Fruit fly (Drosophila melanogaster) whole organism, embryonic: Measurements from ENCODE around the gene CG9288.

Experiments
- CG10431 ChIP-seq: fragments of 200-800 bp; sonication (Bioruptor generic); optimal IDR thresholded peaks from 3 replicates; lab custom pipeline; 2018; ENCODE audit warnings: missing biosample characterization, mild to moderate bottlenecking, missing genetic modification characterization
- CG15601 ChIP-seq: fragments of 200-800 bp; sonication (Bioruptor generic); optimal IDR thresholded peaks from 3 replicates; lab custom pipeline; 2019; ENCODE audit warnings: missing biosample characterization, mild to moderate bottlenecking, missing genetic modification characterization, moderate library complexity
- CG16813 ChIP-seq: fragments of 200-800 bp; sonication (Bioruptor generic); IDR thresholded peaks from 3 replicates; pipeline ENCODE4 v1.3.6; 2022; ENCODE audit warnings: missing biosample characterization, missing genetic modification characterization; ENCODE audit not compliant: partially characterized antibody
- CG17186 ChIP-seq: fragments of 200-800 bp; sonication (Bioruptor generic); optimal IDR thresholded peaks from 3 replicates; lab custom pipeline; 2017; ENCODE audit warnings: missing biosample characterization, missing genetic modification reagents, missing genetic modification characterization
- CG17359 ChIP-seq: fragments of 200-800 bp; sonication (Bioruptor generic); optimal IDR thresholded peaks from 3 replicates; lab custom pipeline; 2018; ENCODE audit warnings: missing biosample characterization, mild to moderate bottlenecking, missing genetic modification characterization, moderate library complexity
- CG17385 ChIP-seq: fragments of 200-800 bp; sonication (Bioruptor generic); optimal IDR thresholded peaks from 3 replicates; lab custom pipeline; 2018; ENCODE audit warnings: missing biosample characterization, mild to moderate bottlenecking, missing genetic modification characterization
- CG1792 ChIP-seq: fragments of 200-800 bp; sonication (Bioruptor generic); optimal IDR thresholded peaks from 2 replicates; lab custom pipeline; 2016; ENCODE audit warnings: missing biosample characterization, missing genetic modification characterization
- CG18599 ChIP-seq: fragments of 200-800 bp; sonication (Bioruptor generic); optimal IDR thresholded peaks from 3 replicates; lab custom pipeline; 2017; ENCODE audit warnings: missing biosample characterization, missing genetic modification characterization, mild to moderate bottlenecking, moderate library complexity, missing genetic modification reagents
- CG2678 ChIP-seq: fragments of 200-800 bp; sonication (Bioruptor generic); optimal IDR thresholded peaks from 3 replicates; lab custom pipeline; 2019; ENCODE audit warnings: missing biosample characterization, mild to moderate bottlenecking, missing genetic modification characterization, moderate library complexity
- CG30403 ChIP-seq: fragments of 200-800 bp; sonication (Bioruptor generic); optimal IDR thresholded peaks from 3 replicates; lab custom pipeline; 2016; ENCODE audit warnings: missing biosample characterization, missing genetic modification characterization
- CG31441 ChIP-seq: fragments of 200-800 bp; sonication (Bioruptor generic); IDR thresholded peaks from 2 replicates; pipeline ENCODE4 v1.3.6; 2022; ENCODE audit warnings: missing biosample characterization, missing genetic modification characterization
- CG33213 ChIP-seq: fragments of 200-800 bp; sonication (Bioruptor generic); optimal IDR thresholded peaks from 3 replicates; lab custom pipeline; 2016; ENCODE audit warnings: missing biosample characterization, missing genetic modification characterization
- CG3726 ChIP-seq: fragments of 200-800 bp; sonication (Bioruptor generic); IDR thresholded peaks from 3 replicates; pipeline ENCODE4, ENCODE4 v1.3.6; 2022; ENCODE audit warnings: missing biosample characterization, missing genetic modification characterization
- CG42726 ChIP-seq: fragments of 200-800 bp; sonication (Bioruptor generic); IDR thresholded peaks from 2 replicates; pipeline ENCODE4 v1.3.6; 2022; ENCODE audit warnings: missing biosample characterization, missing genetic modification characterization; ENCODE audit not compliant: partially characterized antibody
- CG6272 ChIP-seq: fragments of 200-800 bp; sonication (Bioruptor generic); IDR thresholded peaks from 2 replicates; pipeline ENCODE4 v1.3.6; 2022; ENCODE audit warnings: missing biosample characterization, missing genetic modification characterization
- CG6813 ChIP-seq: fragments of 200-800 bp; sonication (Bioruptor generic); optimal IDR thresholded peaks from 2 replicates; lab custom pipeline; 2017; ENCODE audit warnings: missing biosample characterization, missing genetic modification characterization, mild to moderate bottlenecking, moderate library complexity, missing genetic modification reagents
- CG8359 ChIP-seq: fragments of 200-800 bp; sonication (Bioruptor generic); optimal IDR thresholded peaks from 2 replicates; lab custom pipeline; 2017; ENCODE audit warnings: missing biosample characterization, mild to moderate bottlenecking, missing genetic modification characterization, borderline replicate concordance
- CG8388 ChIP-seq: fragments of 200-800 bp; sonication (Bioruptor generic); optimal IDR thresholded peaks from 2 replicates; lab custom pipeline; 2019; ENCODE audit warnings: missing biosample characterization, mild to moderate bottlenecking, missing genetic modification characterization, moderate library complexity
- CG8924 ChIP-seq: fragments of 200-800 bp; optimal IDR thresholded peaks from 3 replicates; lab custom pipeline; 2019; ENCODE audit warnings: missing biosample characterization, mild to moderate bottlenecking, missing genetic modification characterization, moderate library complexity
- Chrac-16 ChIP-seq: fragments of 200-800 bp; sonication (Bioruptor generic); optimal IDR thresholded peaks from 3 replicates; lab custom pipeline; 2016; ENCODE audit warnings: missing biosample characterization, missing genetic modification characterization
- Fer1 ChIP-seq: fragments of 200-800 bp; sonication (Bioruptor generic); optimal IDR thresholded peaks from 2 replicates; lab custom pipeline; 2017; ENCODE audit warnings: missing biosample characterization, mild to moderate bottlenecking, missing genetic modification characterization
- HLHmδ ChIP-seq: fragments of 200-800 bp; sonication (Bioruptor generic); optimal IDR thresholded peaks from 2 replicates; lab custom pipeline; 2018; ENCODE audit warnings: missing biosample characterization, mild to moderate bottlenecking, missing genetic modification characterization, moderate library complexity
- Max ChIP-seq: fragments of 200-800 bp; sonication (Bioruptor generic); optimal IDR thresholded peaks from 2 replicates; lab custom pipeline; 2016; ENCODE audit warnings: missing biosample characterization, mild to moderate bottlenecking, missing genetic modification characterization
- Oli ChIP-seq: fragments of 200-800 bp; sonication (Bioruptor generic); optimal IDR thresholded peaks from 2 replicates; lab custom pipeline; 2018; ENCODE audit warnings: missing biosample characterization, mild to moderate bottlenecking, missing genetic modification characterization, moderate library complexity
- Vsx1 ChIP-seq: fragments of 200-800 bp; sonication (Bioruptor generic); optimal IDR thresholded peaks from 2 replicates; lab custom pipeline; 2017; ENCODE audit warnings: missing biosample characterization, mild to moderate bottlenecking, missing genetic modification characterization, missing genetic modification reagents
- Xrp1 ChIP-seq: fragments of 200-800 bp; sonication (Bioruptor generic); IDR thresholded peaks from 2 replicates; pipeline ENCODE4 v1.3.6; 2022; ENCODE audit warnings: missing biosample characterization, missing genetic modification characterization
- ci ChIP-seq: fragments of 200-800 bp; sonication (Bioruptor generic); IDR thresholded peaks from 3 replicates; pipeline ENCODE4 v1.3.6; 2022; ENCODE audit warnings: missing biosample characterization, missing genetic modification characterization
- emc ChIP-seq: fragments of 200-800 bp; sonication (Bioruptor generic); optimal IDR thresholded peaks from 2 replicates; lab custom pipeline; 2016; ENCODE audit warnings: missing biosample characterization, missing genetic modification characterization
- fd3F ChIP-seq: fragments of 200-800 bp; sonication (Bioruptor generic); optimal IDR thresholded peaks from 2 replicates; lab custom pipeline; 2018; ENCODE audit warnings: missing biosample characterization, mild to moderate bottlenecking, missing genetic modification characterization, moderate library complexity
- fd64A ChIP-seq: fragments of 200-800 bp; sonication (Bioruptor generic); optimal IDR thresholded peaks from 3 replicates; lab custom pipeline; 2018; ENCODE audit warnings: missing biosample characterization, mild to moderate bottlenecking, missing genetic modification characterization
- fd96Cb ChIP-seq: fragments of 200-800 bp; sonication (Bioruptor generic); optimal IDR thresholded peaks from 2 replicates; lab custom pipeline; 2018; ENCODE audit warnings: missing biosample characterization, mild to moderate bottlenecking, missing genetic modification characterization, moderate library complexity
- gem ChIP-seq: fragments of 200-800 bp; sonication (Bioruptor generic); optimal IDR thresholded peaks from 2 replicates; lab custom pipeline; 2019; ENCODE audit warnings: missing biosample characterization, mild to moderate bottlenecking, missing genetic modification characterization, moderate library complexity
- gsb-n ChIP-seq: fragments of 200-800 bp; sonication (Bioruptor generic); optimal IDR thresholded peaks from 3 replicates; lab custom pipeline; 2018; ENCODE audit warnings: missing biosample characterization, mild to moderate bottlenecking, missing genetic modification characterization
- hkb ChIP-seq, 2 experiments: fragments of 200-800 bp in 1 of 2; fragments of >200 bp in 1 of 2; sonication (Bioruptor generic) in 1 of 2; IDR thresholded peaks in 1 of 2; optimal IDR thresholded peaks in 1 of 2; 2 replicates each; pipeline versions ENCODE4 v1.3.6 to Lab custom; 2017 to 2022; ENCODE audit warnings: missing biosample characterization in 1 of 2, missing genetic modification characterization in 1 of 2
- kni ChIP-seq: fragments of 200-800 bp; sonication (Bioruptor generic); optimal IDR thresholded peaks from 3 replicates; lab custom pipeline; 2017; ENCODE audit warnings: mild to moderate bottlenecking, missing biosample characterization, missing genetic modification reagents, missing genetic modification characterization
- lola ChIP-seq, 3 experiments: fragments of >200 bp in 2 of 3; fragments of 200-800 bp in 1 of 3; sonication (Bioruptor generic) in 1 of 3; optimal IDR thresholded peaks; 2 replicates each; lab custom pipeline; 2017 to 2019; ENCODE audit warnings: missing biosample characterization in 3 of 3, missing genetic modification characterization in 3 of 3, mild to moderate bottlenecking in 1 of 3, moderate library complexity in 1 of 3
- maf-S ChIP-seq: fragments of 200-800 bp; sonication (Bioruptor generic); optimal IDR thresholded peaks from 2 replicates; lab custom pipeline; 2016; ENCODE audit warnings: missing biosample characterization, missing genetic modification characterization
- odd ChIP-seq: fragments of 200-800 bp; sonication (Bioruptor generic); optimal IDR thresholded peaks from 2 replicates; lab custom pipeline; 2017; ENCODE audit warnings: missing biosample characterization, mild to moderate bottlenecking, missing genetic modification characterization
- prd ChIP-seq, 3 experiments: fragments of >200 bp in 2 of 3; fragments of 200-800 bp in 1 of 3; sonication (Bioruptor generic) in 1 of 3; optimal IDR thresholded peaks in 2 of 3; IDR thresholded peaks in 1 of 3; 2 replicates in 2 of 3; 3 replicates in 1 of 3; pipeline versions ENCODE4 v1.3.6 to Lab custom; 2017 to 2022; ENCODE audit warnings: missing biosample characterization in 1 of 3, missing genetic modification characterization in 1 of 3
- sima ChIP-seq: fragments of 200-800 bp; sonication (Bioruptor generic); optimal IDR thresholded peaks from 2 replicates; lab custom pipeline; 2016; ENCODE audit warnings: missing biosample characterization, missing genetic modification characterization
- tap ChIP-seq: fragments of 200-800 bp; optimal IDR thresholded peaks from 3 replicates; lab custom pipeline; 2019; ENCODE audit warnings: missing biosample characterization, mild to moderate bottlenecking, missing genetic modification characterization, moderate library complexity
- twi ChIP-seq: fragments of 200-800 bp; optimal IDR thresholded peaks from 2 replicates; lab custom pipeline; 2019; ENCODE audit warnings: missing biosample characterization, mild to moderate bottlenecking, missing genetic modification characterization, moderate library complexity
- unpg ChIP-seq: fragments of 200-800 bp; sonication (Bioruptor generic); optimal IDR thresholded peaks from 3 replicates; lab custom pipeline; 2018; ENCODE audit warnings: missing biosample characterization, mild to moderate bottlenecking, missing genetic modification characterization, moderate library complexity
- vvl ChIP-seq: fragments of 200-800 bp; sonication (Bioruptor generic); IDR thresholded peaks from 2 replicates; pipeline ENCODE4 v1.3.6; 2022; ENCODE audit warnings: missing biosample characterization, missing genetic modification characterization
- wdn ChIP-seq: fragments of 200-800 bp; sonication (Bioruptor generic); IDR thresholded peaks from 2 replicates; pipeline ENCODE4 v1.3.6; 2022; ENCODE audit warnings: missing biosample characterization, missing genetic modification characterization
- zen ChIP-seq: fragments of 200-800 bp; sonication (Bioruptor generic); optimal IDR thresholded peaks from 3 replicates; lab custom pipeline; 2018; ENCODE audit warnings: missing biosample characterization, mild to moderate bottlenecking, missing genetic modification characterization, moderate library complexity

Gene CG9288

dm6 chr3R:13799567-13800429, 20.4 kb downstream of the CG9288 start (continued):
- TF ChIP-seq CG17359 (tag; lab: Kevin White, UChicago) = peak; percentile 4
- peak; percentile 60 for TF ChIP-seq unpg (GFP tag; lab: Kevin White, UChicago)
- peak; percentile 40 for TF ChIP-seq CG8388 (GFP tag; lab: Kevin White, UChicago)
- TF ChIP-seq CG15601 (tag; lab: Kevin White, UChicago) = peak; percentile 28
- TF ChIP-seq CG8359 (GFP tag; lab: Kevin White, UChicago) = peak; percentile 9
- peak; percentile 35 for TF ChIP-seq CG30403 (GFP tag; lab: Kevin White, UChicago)
- peak; percentile 1 for TF ChIP-seq odd (GFP tag; lab: Kevin White, UChicago)
- TF ChIP-seq zen (tag; lab: Kevin White, UChicago) = peak; percentile 62
- peak; percentile 41 for TF ChIP-seq Oli
- TF ChIP-seq CG2678 (tag; lab: Kevin White, UChicago) = peak; percentile 66
- TF ChIP-seq CG16813 = no peak
- TF ChIP-seq CG6813 (GFP tag; lab: Kevin White, UChicago) = peak; percentile 55
- no peak for TF ChIP-seq maf-S (GFP tag; lab: Kevin White, UChicago)
- TF ChIP-seq ci (GFP tag; lab: Robert Waterston, UW) = no peak
- TF ChIP-seq hkb (optimal IDR thresholded peaks at IDR 0.05; lab: Kevin White, UChicago) = no peak
- 0 out of 2 replicates have a peak, but pooled peaks have one; percentile 25 for TF ChIP-seq hkb (GFP tag; IDR thresholded peaks at IDR 0.05; lab: Robert Waterston, UW)
- peak; percentile 23; the same call in 1 of the 2 replicates for TF ChIP-seq vvl (GFP tag; lab: Robert Waterston, UW)
- TF ChIP-seq gsb-n (tag; lab: Kevin White, UChicago) = peak; percentile 62
- no peak for TF ChIP-seq kni (GFP tag; lab: Kevin White, UChicago)
- TF ChIP-seq CG18599 (GFP tag; lab: Kevin White, UChicago) = peak; percentile 42
- TF ChIP-seq Max (GFP tag; lab: Kevin White, UChicago) = no peak
- peak; percentile 25 for TF ChIP-seq tap (tag; lab: Kevin White, UChicago)
- TF ChIP-seq CG17385 = peak; percentile 25
- peak in 1 of 3 experiments; percentile 63 for TF ChIP-seq lola (GFP tag; optimal IDR thresholded peaks at IDR 0.05; lab: Kevin White, UChicago)
- TF ChIP-seq Chrac-16 (GFP tag; lab: Kevin White, UChicago) = no peak
- TF ChIP-seq CG8924 = peak; percentile 54
- no peak for TF ChIP-seq CG1792 (GFP tag; lab: Kevin White, UChicago)
- TF ChIP-seq Xrp1 (GFP tag; lab: Robert Waterston, UW) = peak; percentile 68; the same call in 1 of the 2 replicates
- TF ChIP-seq fd96Cb (tag; lab: Kevin White, UChicago) = peak; percentile 34
- TF ChIP-seq gem (tag; lab: Kevin White, UChicago) = peak; percentile 77
- peak; percentile 13 for TF ChIP-seq Vsx1
- TF ChIP-seq, all 482 proteins: peak for 103

DNA sequence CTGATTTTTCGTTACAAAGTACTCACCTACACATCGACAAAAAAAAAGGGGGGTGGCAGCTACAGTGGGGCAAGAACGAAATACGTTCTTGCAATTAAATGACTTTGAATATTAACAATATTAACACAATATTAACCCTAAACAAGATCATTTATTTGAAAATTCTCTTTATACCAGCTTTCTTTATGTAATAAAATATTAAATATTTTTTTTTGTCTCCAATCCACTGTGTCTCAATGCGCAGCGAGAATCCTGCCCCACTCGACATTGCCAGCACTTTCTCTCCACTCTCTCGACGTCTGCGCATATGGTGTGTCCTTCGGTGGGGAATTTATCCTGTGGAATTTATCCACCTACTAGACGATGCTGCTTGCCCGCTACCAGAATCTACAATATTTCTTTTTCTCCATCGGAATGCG, 21.0 kb downstream of the CG9288 start:
- TF ChIP-seq fd64A (GFP tag; lab: Kevin White, UChicago) (peak; percentile 56), CG3726 (peak; percentile 84), sima (GFP tag; lab: Kevin White, UChicago) (peak; percentile 33), emc (no peak), Fer1 (GFP tag; lab: Kevin White, UChicago) (peak; percentile 98), CG33213 (GFP tag; lab: Kevin White, UChicago) (peak; percentile 35), HLHmδ (no peak), twi (tag; lab: Kevin White, UChicago) (peak; percentile 17), fd3F (GFP tag; lab: Kevin White, UChicago) (peak; percentile 85), wdn (GFP tag; lab: Robert Waterston, UW) (peak; percentile 93), CG10431 (GFP tag; lab: Kevin White, UChicago) (peak; percentile 83), CG31441 (GFP tag; lab: Robert Waterston, UW) (peak; percentile 83), CG6272 (GFP tag; lab: Robert Waterston, UW) (peak; percentile 89), CG42726 (no peak), CG17186 (GFP tag; lab: Kevin White, UChicago) (no peak), CG8388 (GFP tag; lab: Kevin White, UChicago) (peak; percentile 80), prd (optimal IDR thresholded peaks at IDR 0.05; lab: Kevin White, UChicago) (no peak), prd (GFP tag; IDR thresholded peaks at IDR 0.05; lab: Robert Waterston, UW) (peak; percentile 94), CG2678 (tag; lab: Kevin White, UChicago) (peak; percentile 92)
